Fruit fly (Drosophila melanogaster): ENCODE measurements around the gene CG4281.

CG4281 gene

DNA sequence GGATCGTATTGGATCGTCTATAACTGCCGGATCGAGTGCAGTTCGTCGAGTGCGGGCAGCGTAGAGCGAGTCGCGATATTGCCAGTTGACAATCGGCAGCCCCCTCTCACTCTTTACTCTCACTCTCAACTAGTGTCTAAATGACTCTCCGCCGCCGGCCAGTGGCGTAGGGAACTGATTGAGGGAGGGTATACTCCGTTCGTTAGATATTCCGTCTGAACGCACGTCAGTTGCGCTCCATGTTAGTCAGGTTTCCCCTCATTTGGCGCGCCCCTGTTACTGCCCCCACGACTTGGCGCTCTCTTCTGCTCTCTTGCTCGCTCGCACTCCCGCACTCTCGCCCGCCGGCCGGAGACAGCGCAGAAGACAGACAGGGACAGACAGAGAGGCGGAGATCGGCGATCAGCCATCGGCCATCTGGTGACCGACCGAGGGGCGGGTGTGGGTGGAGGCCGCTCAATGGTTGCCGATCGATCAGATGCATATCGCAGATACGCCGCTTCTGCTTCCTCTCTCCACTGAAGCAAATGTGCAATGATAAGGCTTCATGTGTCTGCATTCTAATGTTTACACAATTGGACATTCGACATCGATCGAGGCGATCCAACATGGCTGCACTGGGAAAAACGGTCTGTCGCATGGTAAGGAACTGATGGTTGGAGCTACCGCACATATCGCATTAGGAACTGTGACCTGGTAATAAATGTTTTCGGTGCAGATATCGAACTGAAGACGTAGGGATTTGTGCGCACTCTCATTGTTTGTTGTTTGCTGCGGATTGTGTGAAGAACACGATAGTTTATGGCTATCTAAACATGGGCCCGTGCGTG is 14.7 kb downstream of the CG4281 start, which contains the start of gene moody (continued):
- TF ChIP-seq B-H1 (GFP tag; IDR thresholded peaks at IDR 0.05) = peak; percentile 96
- peak; percentile 92 for TF ChIP-seq CG10274 (GFP tag; optimal IDR thresholded peaks at IDR 0.05)
- TF ChIP-seq Oli (tag; optimal IDR thresholded peaks at IDR 0.05) = peak; percentile 93
- TF ChIP-seq CG31388 (GFP tag; optimal IDR thresholded peaks at IDR 0.05) = peak; percentile 82
- TF ChIP-seq pan (optimal IDR thresholded peaks at IDR 0.05) = no peak
- peak in 1 of 2 experiments; percentile 99 for TF ChIP-seq pan (GFP tag; optimal IDR thresholded peaks at IDR 0.05 in 1 of 2, IDR thresholded peaks at IDR 0.05 in 1 of 2)
- peak; percentile 95 for TF ChIP-seq sim (GFP tag; IDR thresholded peaks at IDR 0.05)
- TF ChIP-seq CG10462 (GFP tag; optimal IDR thresholded peaks at IDR 0.05) = peak; percentile 89
- no peak for TF ChIP-seq usp (GFP tag; optimal IDR thresholded peaks at IDR 0.05)
- TF ChIP-seq pb (GFP tag; optimal IDR thresholded peaks at IDR 0.05) = peak; percentile 97
- peak; percentile 97 for TF ChIP-seq chn (GFP tag; optimal IDR thresholded peaks at IDR 0.05)
- TF ChIP-seq CG6683 (GFP tag; optimal IDR thresholded peaks at IDR 0.05) = peak; percentile 94
- peak; percentile 96 for TF ChIP-seq klu (GFP tag; IDR thresholded peaks at IDR 0.05)
- TF ChIP-seq run (tag; optimal IDR thresholded peaks at IDR 0.05) = peak; percentile 88
- peak; percentile 95 for TF ChIP-seq grau (tag; optimal IDR thresholded peaks at IDR 0.05)
- TF ChIP-seq ase (GFP tag; IDR thresholded peaks at IDR 0.05) = peak; percentile 98
- peak; percentile 96 for TF ChIP-seq crol (GFP tag; IDR thresholded peaks at IDR 0.05)
- peak; percentile 98 for TF ChIP-seq Aef1 (GFP tag; IDR thresholded peaks at IDR 0.05)
- TF ChIP-seq caup (GFP tag; optimal IDR thresholded peaks at IDR 0.05; ENCODE audit: severe bottlenecking) = peak; percentile 98
- TF ChIP-seq sug (tag; optimal IDR thresholded peaks at IDR 0.05) = peak; percentile 97
- peak in 1 of 2 experiments; percentile 66 for TF ChIP-seq crp (GFP tag; optimal IDR thresholded peaks at IDR 0.05)
- TF ChIP-seq wek (GFP tag; optimal IDR thresholded peaks at IDR 0.05) = peak; percentile 92
- peak; percentile 68 for TF ChIP-seq CG15479 (GFP tag; optimal IDR thresholded peaks at IDR 0.05)
- peak; percentile 69 for TF ChIP-seq CG15073 (GFP tag; optimal IDR thresholded peaks at IDR 0.05)
- TF ChIP-seq C15 (GFP tag; IDR thresholded peaks at IDR 0.05) = peak; percentile 96
- 0 out of 3 replicates have a peak, but pooled peaks have one; percentile 43 for TF ChIP-seq zen2 (GFP tag; IDR thresholded peaks at IDR 0.05; ENCODE audit: partially characterized antibody)
- no peak for TF ChIP-seq hkb (optimal IDR thresholded peaks at IDR 0.05)
- peak; percentile 98 for TF ChIP-seq hkb (GFP tag; IDR thresholded peaks at IDR 0.05)
- TF ChIP-seq vnd (GFP tag; IDR thresholded peaks at IDR 0.05; ENCODE audit: partially characterized antibody) = no peak
- TF ChIP-seq phol (tag; optimal IDR thresholded peaks at IDR 0.05) = peak; percentile 83
- peak; percentile 91 for TF ChIP-seq CkIIα-i1 (GFP tag; IDR thresholded peaks at IDR 0.05)
- TF ChIP-seq CG31441 (GFP tag; IDR thresholded peaks at IDR 0.05) = peak; percentile 88
- peak; percentile 97 for TF ChIP-seq CG11093 (GFP tag; IDR thresholded peaks at IDR 0.05)
- TF ChIP-seq TFAM (GFP tag; optimal IDR thresholded peaks at IDR 0.05) = peak; percentile 66
- TF ChIP-seq CG2889 (GFP tag; IDR thresholded peaks at IDR 0.05) = peak; percentile 96
- TF ChIP-seq al (GFP tag; IDR thresholded peaks at IDR 0.05) = peak; percentile 98
- TF ChIP-seq Tbp (GFP tag; optimal IDR thresholded peaks at IDR 0.05) = no peak
- peak; percentile 98 for TF ChIP-seq pum (GFP tag; optimal IDR thresholded peaks at IDR 0.05)
- peak; percentile 91 for TF ChIP-seq dan (GFP tag; IDR thresholded peaks at IDR 0.05)
- TF ChIP-seq ranshi (GFP tag; IDR thresholded peaks at IDR 0.05) = peak; percentile 98
- TF ChIP-seq prd (optimal IDR thresholded peaks at IDR 0.05) = no peak
- TF ChIP-seq prd (GFP tag; IDR thresholded peaks at IDR 0.05) = peak; percentile 99
- TF ChIP-seq CG1529 (GFP tag; optimal IDR thresholded peaks at IDR 0.05) = peak; percentile 93
- peak; percentile 99 for TF ChIP-seq Hmr (GFP tag; optimal IDR thresholded peaks at IDR 0.05)
- TF ChIP-seq ash1 (GFP tag; optimal IDR thresholded peaks at IDR 0.05) = peak; percentile 97
- peak; percentile 97 for TF ChIP-seq CG1024 (GFP tag; IDR thresholded peaks at IDR 0.05)
- TF ChIP-seq Dad (GFP tag; optimal IDR thresholded peaks at IDR 0.05) = peak; percentile 97
- peak; percentile 85 for TF ChIP-seq gsb-n (tag; optimal IDR thresholded peaks at IDR 0.05)
- TF ChIP-seq Doc2 (GFP tag; IDR thresholded peaks at IDR 0.05) = peak; percentile 92
- peak; percentile 93 for TF ChIP-seq CG17385 (GFP tag; optimal IDR thresholded peaks at IDR 0.05)
